Fruit fly (Drosophila melanogaster): Measurements from ENCODE around the gene Cpr64Aa.
A peak's percentile ranks its signal among the peaks of the same experiment; 100 is the strongest.

The Cpr64Aa gene

DNA sequence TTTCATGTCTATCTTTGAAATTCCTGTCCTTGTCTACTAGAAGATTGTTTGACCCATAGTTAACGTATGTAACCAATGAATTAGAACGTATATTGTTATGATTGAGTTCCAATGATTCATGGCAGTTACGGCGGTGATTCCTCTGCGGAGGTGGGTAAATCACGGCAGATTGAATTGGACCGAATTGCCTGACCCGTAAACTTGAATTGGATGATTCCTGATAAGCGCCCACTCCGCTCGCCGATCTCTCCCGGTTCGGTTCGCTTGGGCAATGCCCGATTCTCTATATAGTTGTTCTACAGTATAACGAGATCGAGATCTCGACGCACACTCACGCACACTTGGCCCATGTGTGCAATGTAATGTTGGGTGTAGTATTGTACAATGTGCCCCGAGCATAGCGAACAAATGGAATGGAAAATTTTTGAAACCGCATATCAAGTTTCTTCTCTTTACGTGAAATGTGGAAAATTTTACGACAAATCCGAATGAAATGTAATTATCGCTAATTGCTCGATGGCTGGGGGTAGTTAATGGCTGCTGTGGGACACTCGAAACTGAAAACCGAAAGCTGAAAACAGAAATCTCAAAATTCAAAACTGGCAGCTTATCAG, 22.5 kb upstream of the Cpr64Aa start:
- TF ChIP-seq twi (tag; optimal IDR thresholded peaks at IDR 0.05) (peak; percentile 71), CG34376 (GFP tag; optimal IDR thresholded peaks at IDR 0.05) (peak; percentile 86), sug (tag; optimal IDR thresholded peaks at IDR 0.05) (peak; percentile 86), sens (GFP tag) (peak; percentile 17), HLH3B (GFP tag; IDR thresholded peaks at IDR 0.05) (0 out of 2 replicates have a peak, but pooled peaks have one; percentile 8), chinmo (GFP tag; IDR thresholded peaks at IDR 0.05; ENCODE audit: partially characterized antibody) (0 out of 4 replicates have a peak, but pooled peaks have one; percentile 15), crol (GFP tag; IDR thresholded peaks at IDR 0.05) (peak; percentile 21; the same call in 1 of the 2 replicates), jumu (GFP tag; optimal IDR thresholded peaks at IDR 0.05) (no peak), ci (GFP tag; IDR thresholded peaks at IDR 0.05) (0 out of 3 replicates have a peak, but pooled peaks have one; percentile 21), CG14441 (GFP tag; IDR thresholded peaks at IDR 0.05) (0 out of 2 replicates have a peak, but pooled peaks have one; percentile 5), abd-A (tag; optimal IDR thresholded peaks at IDR 0.05) (peak; percentile 8), grn (GFP tag; optimal IDR thresholded peaks at IDR 0.05) (peak; percentile 15), CG2199 (GFP tag; IDR thresholded peaks at IDR 0.05) (peak; percentile 51; the same call in 1 of the 3 replicates), HLH54F (GFP tag; optimal IDR thresholded peaks at IDR 0.05) (no peak), CG10431 (GFP tag; optimal IDR thresholded peaks at IDR 0.05) (no peak), Ssrp (tag; optimal IDR thresholded peaks at IDR 0.05) (no peak), ara (GFP tag; IDR thresholded peaks at IDR 0.05) (0 out of 2 replicates have a peak, but pooled peaks have one; percentile 5), cg (GFP tag; optimal IDR thresholded peaks at IDR 0.05) (peak; percentile 36)

dm6 chr3L:4230357-4230901, 21.5 kb upstream of the Cpr64Aa start:
- TF ChIP-seq jing (GFP tag; optimal IDR thresholded peaks at IDR 0.05) (peak; percentile 93), CG42726 (GFP tag; IDR thresholded peaks at IDR 0.05; ENCODE audit: partially characterized antibody) (no peak), amos (GFP tag; IDR thresholded peaks at IDR 0.05; ENCODE audit: partially characterized antibody) (no peak), vnd (GFP tag; IDR thresholded peaks at IDR 0.05; ENCODE audit: partially characterized antibody) (no peak), Atf-2 (GFP tag; optimal IDR thresholded peaks at IDR 0.05) (peak; percentile 93), CG7745 (tag; optimal IDR thresholded peaks at IDR 0.05) (peak; percentile 77), Abd-B (GFP tag; optimal IDR thresholded peaks at IDR 0.05) (peak; percentile 93), dati (GFP tag; IDR thresholded peaks at IDR 0.05) (peak; percentile 43), NFAT (GFP tag; IDR thresholded peaks at IDR 0.05) (no peak), sqz (GFP tag; optimal IDR thresholded peaks at IDR 0.05) (peak; percentile 93), H15 (GFP tag; IDR thresholded peaks at IDR 0.05) (peak; percentile 79), D19A (tag; optimal IDR thresholded peaks at IDR 0.05) (peak; percentile 93), bsh (GFP tag; optimal IDR thresholded peaks at IDR 0.05) (peak; percentile 87 to 96), sug (tag; optimal IDR thresholded peaks at IDR 0.05) (peak; percentile 67), gcm2 (GFP tag; optimal IDR thresholded peaks at IDR 0.05) (peak; percentile 72), lola (GFP tag; optimal IDR thresholded peaks at IDR 0.05) (peak in 1 of 3 experiments; percentile 99), CG6689 (GFP tag; IDR thresholded peaks at IDR 0.05) (peak; percentile 95), CG11398 (GFP tag; optimal IDR thresholded peaks at IDR 0.05) (peak; percentile 91), B-H2 (GFP tag; optimal IDR thresholded peaks at IDR 0.05) (no peak), CG4617 (GFP tag; optimal IDR thresholded peaks at IDR 0.05; ENCODE audit: borderline replicate concordance) (peak; percentile 76), CG4424 (GFP tag; optimal IDR thresholded peaks at IDR 0.05) (peak; percentile 96), sisA (GFP tag; IDR thresholded peaks at IDR 0.05) (peak; percentile 94), CG10321 (GFP tag; IDR thresholded peaks at IDR 0.05) (peak; percentile 36; the same call in 1 of the 2 replicates), nerfin-1 (tag; optimal IDR thresholded peaks at IDR 0.05) (peak; percentile 93), CG33557 (GFP tag; optimal IDR thresholded peaks at IDR 0.05) (peak; percentile 97), CHES-1-like (GFP tag; optimal IDR thresholded peaks at IDR 0.05) (peak; percentile 89), sc (optimal IDR thresholded peaks at IDR 0.05) (no peak), sc (GFP tag; optimal IDR thresholded peaks at IDR 0.05) (peak; percentile 90), Optix (GFP tag; IDR thresholded peaks at IDR 0.05) (peak; percentile 88), Hr39 (optimal IDR thresholded peaks at IDR 0.05) (no peak), gcm (GFP tag; optimal IDR thresholded peaks at IDR 0.05) (peak; percentile 96), bbx (GFP tag; IDR thresholded peaks at IDR 0.05; ENCODE audit: partially characterized antibody) (no peak)

Data from whole organism, embryonic.